Fruit fly (Drosophila melanogaster) ovary, adult (tissue): ENCODE data around the gene Tim17a1.

Experiments
- CG17801 ChIP-seq: fragments of 200-800 bp; optimal IDR thresholded peaks from 2 replicates; lab custom pipeline; 2019; ENCODE audit warnings: missing biosample characterization, mild to moderate bottlenecking, missing genetic modification characterization, moderate library complexity; ENCODE audit not compliant: partially characterized antibody

The Tim17a1 gene

DNA sequence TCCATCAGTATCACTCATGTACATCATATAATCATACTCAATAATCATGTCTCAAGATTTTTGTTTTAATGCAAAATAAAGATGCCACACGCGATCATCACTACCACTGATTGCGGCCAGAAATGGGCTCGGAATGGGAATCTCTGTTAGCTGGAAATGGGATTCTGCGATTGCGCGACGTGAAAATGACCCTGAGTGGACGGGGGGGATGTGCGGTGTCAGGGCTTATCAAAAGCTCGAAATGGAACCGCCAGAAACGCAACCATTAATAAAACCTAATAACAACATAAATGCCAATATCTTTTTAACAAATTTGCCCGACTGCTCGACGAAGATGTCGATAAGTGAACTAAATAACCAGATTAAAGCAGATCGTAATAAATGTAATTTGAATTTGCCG lies 48.1 kb downstream of the Tim17a1 start:
- TF ChIP-seq CG17801 (GFP tag; lab: Kevin White, UChicago): no peak

DNA sequence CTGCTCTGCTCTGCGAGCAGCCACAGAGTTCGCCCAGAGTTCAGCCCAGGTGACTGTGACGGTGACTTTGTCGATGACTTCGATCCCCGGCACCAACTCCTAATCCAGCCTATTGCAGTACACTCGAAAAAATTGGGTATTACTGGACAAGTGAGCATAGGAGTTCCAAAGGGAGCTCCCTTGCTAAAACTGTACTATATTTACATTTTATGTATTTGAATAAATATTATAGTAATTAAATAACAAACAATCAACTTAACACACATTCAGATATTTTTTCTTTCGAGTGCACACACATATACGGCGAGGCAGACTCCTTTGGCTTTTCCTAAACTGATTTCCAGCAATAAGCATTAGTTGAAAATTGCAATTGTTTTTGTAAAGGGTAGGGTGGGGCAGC lies 49.0 kb downstream of the Tim17a1 start:
- no peak for TF ChIP-seq CG17801 (GFP tag; lab: Kevin White, UChicago)

DNA sequence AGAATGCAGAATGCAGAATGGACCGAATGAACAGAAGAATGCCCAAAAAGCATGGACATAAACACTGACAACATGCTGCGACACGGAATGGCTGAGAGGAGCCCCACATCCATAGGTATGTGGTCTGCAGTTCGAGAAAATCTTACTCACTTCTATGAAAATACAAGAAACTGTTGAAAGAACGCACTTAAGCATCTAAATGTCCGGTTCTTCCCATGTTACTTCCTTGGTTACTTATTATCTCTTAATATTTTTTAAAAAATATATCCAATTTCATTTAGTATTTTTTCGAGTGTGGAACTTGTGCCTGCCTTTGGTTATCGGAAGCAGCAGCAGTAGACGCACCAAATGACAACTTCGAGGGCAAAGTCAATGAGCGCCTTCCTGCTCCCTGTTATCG lies 50.2 kb downstream of the Tim17a1 start:
- TF ChIP-seq CG17801 (GFP tag; lab: Kevin White, UChicago): no peak
